Worm (Caenorhabditis elegans) whole organism, young adult: Measurements from ENCODE around the gene C50D2.6.
A peak's percentile ranks its signal among the peaks of the same experiment; 100 is the strongest.

Experiments used
- F33H1.4 ChIP-seq: fragments of 200-800 bp; sonication (Bioruptor generic); IDR thresholded peaks from 2 replicates; pipeline ENCODE4 v1.3.6; 2022; ENCODE audit warnings: missing genetic modification reagents, missing genetic modification characterization, missing compliant biosample characterization
- T26A5.8 ChIP-seq: sonication (generic microtip); optimal IDR thresholded peaks from 2 replicates; lab custom pipeline; 2016; ENCODE audit warnings: missing genetic modification characterization, missing compliant biosample characterization
- dox-1 ChIP-seq: fragments of 200-800 bp; sonication (Bioruptor generic); IDR thresholded peaks from 2 replicates; pipeline ENCODE4 v1.3.6; 2022; ENCODE audit warnings: missing genetic modification reagents, missing genetic modification characterization, missing compliant biosample characterization
- hrde-1 ChIP-seq: sonication (generic microtip); optimal IDR thresholded peaks from 2 replicates; lab custom pipeline; 2016; ENCODE audit warnings: missing genetic modification characterization, mild to moderate bottlenecking, missing compliant biosample characterization, moderate library complexity, missing genotype, missing genetic modification reagents, borderline replicate concordance
- lin-54 ChIP-seq: fragments of 200-800 bp; sonication (Bioruptor generic); optimal IDR thresholded peaks from 2 replicates; lab custom pipeline; 2018; ENCODE audit warnings: mild to moderate bottlenecking, missing genetic modification characterization, missing compliant biosample characterization
- lir-1 ChIP-seq: fragments of 200-800 bp; sonication (Bioruptor generic); conservative IDR thresholded peaks from 2 replicates; pipeline ENCODE4 v1.3.6; 2022; ENCODE audit warnings: missing genetic modification reagents, missing genetic modification characterization, missing compliant biosample characterization
- unc-62 ChIP-seq: fragments of 150-350 bp; optimal IDR thresholded peaks from 2 replicates; lab custom pipeline; 2014; ENCODE audit warnings: missing biosample characterization, missing genetic modification reagents, missing genetic modification characterization
- ztf-18 ChIP-seq: sonication (generic microtip); optimal IDR thresholded peaks from 2 replicates; lab custom pipeline; 2016; ENCODE audit warnings: missing genotype, mild to moderate bottlenecking, missing genetic modification characterization, missing compliant biosample characterization
- ztf-25 ChIP-seq: fragments of 200-800 bp; sonication (Bioruptor generic); IDR thresholded peaks from 2 replicates; pipeline ENCODE4 v1.3.6; 2022; ENCODE audit warnings: missing genetic modification reagents, missing genetic modification characterization, missing compliant biosample characterization

- TF ChIP-seq T26A5.8 (tag; lab: Kevin White, UChicago): no peak
- no peak for TF ChIP-seq F33H1.4 (GFP tag; lab: Robert Waterston, UW)
- no peak for TF ChIP-seq lir-1 (GFP tag; lab: Robert Waterston, UW)
- TF ChIP-seq ztf-25 (GFP tag; lab: Robert Waterston, UW): no peak
- TF ChIP-seq hrde-1: no peak
- TF ChIP-seq unc-62 (GFP tag; lab: Kevin White, UChicago): no peak
- TF ChIP-seq ztf-18 (tag; lab: Kevin White, UChicago): no peak
- TF ChIP-seq dox-1 (GFP tag; lab: Robert Waterston, UW): 0 out of 2 replicates have a peak, but pooled peaks have one; percentile 22
- TF ChIP-seq lin-54 (GFP tag; lab: Kevin White, UChicago): no peak
Measured at ce11 chrII:76662-77061, 7.6 kb upstream of the C50D2.6 start.
